Fruit fly (Drosophila melanogaster) whole organism, wandering third instar larva: ENCODE data around the gene Dscam3.

Experiments used
- Abd-B ChIP-seq: fragments of >200 bp; optimal IDR thresholded peaks from 2 replicates; lab custom pipeline; 2017; ENCODE audit warnings: missing biosample characterization, missing genetic modification characterization
- CG32264 ChIP-seq: fragments of 200-800 bp; sonication (Bioruptor generic); optimal IDR thresholded peaks from 2 replicates; lab custom pipeline; 2016; ENCODE audit warnings: missing biosample characterization, missing genetic modification characterization
- CG9705 ChIP-seq: fragments of 200-800 bp; sonication (Bioruptor generic); optimal IDR thresholded peaks from 2 replicates; lab custom pipeline; 2018; ENCODE audit warnings: missing biosample characterization, mild to moderate bottlenecking, missing genetic modification characterization
- CrebA ChIP-seq: fragments of 200-800 bp; sonication (Bioruptor generic); optimal IDR thresholded peaks from 2 replicates; lab custom pipeline; 2016; ENCODE audit warnings: missing biosample characterization, mild to moderate bottlenecking, missing genetic modification characterization, borderline replicate concordance
- Dfd ChIP-seq: fragments of >200 bp; optimal IDR thresholded peaks from 2 replicates; lab custom pipeline; 2017; ENCODE audit warnings: missing biosample characterization, missing genetic modification characterization
- Dif ChIP-seq: fragments of 200-275, 200-300 bp; sonication (Bioruptor generic); optimal IDR thresholded peaks from 2 replicates; lab custom pipeline; 2018; ENCODE audit warnings: missing biosample characterization, missing genetic modification characterization; ENCODE audit not compliant: partially characterized antibody
- GATAd ChIP-seq: sonication (Bioruptor generic); optimal IDR thresholded peaks from 2 replicates; lab custom pipeline; 2016; ENCODE audit warnings: missing biosample characterization, missing genetic modification characterization
- HLH106 ChIP-seq: fragments of 200-800 bp; optimal IDR thresholded peaks from 3 replicates; lab custom pipeline; 2019; ENCODE audit warnings: missing biosample characterization, mild to moderate bottlenecking, missing genetic modification characterization, moderate library complexity
- Hnf4 ChIP-seq: fragments of 200-800 bp; sonication (Bioruptor generic); optimal IDR thresholded peaks from 2 replicates; lab custom pipeline; 2016; ENCODE audit warnings: missing biosample characterization, mild to moderate bottlenecking, missing genetic modification characterization
- Hr83 ChIP-seq: fragments of 200-300 bp; sonication (Bioruptor generic); optimal IDR thresholded peaks from 2 replicates; lab custom pipeline; 2016; ENCODE audit warnings: missing biosample characterization, mild to moderate bottlenecking, missing genetic modification characterization, moderate library complexity; ENCODE audit not compliant: poor library complexity, severe bottlenecking
- Jra ChIP-seq: sonication (Bioruptor generic); optimal IDR thresholded peaks from 2 replicates; lab custom pipeline; 2016; ENCODE audit warnings: missing biosample characterization, missing genetic modification characterization
- Mio ChIP-seq: sonication (Bioruptor generic); optimal IDR thresholded peaks from 2 replicates; lab custom pipeline; 2016; ENCODE audit warnings: missing biosample characterization, missing genetic modification characterization
- Myc ChIP-seq: fragments of >200 bp; optimal IDR thresholded peaks from 2 replicates; lab custom pipeline; 2017
- N ChIP-seq: fragments of >200 bp; optimal IDR thresholded peaks from 2 replicates; lab custom pipeline; 2018; ENCODE audit warnings: missing biosample characterization, missing external identifiers, missing genetic modification characterization
- OdsH ChIP-seq: fragments of 200-800 bp; sonication (Bioruptor generic); optimal IDR thresholded peaks from 2 replicates; lab custom pipeline; 2016; ENCODE audit warnings: missing biosample characterization, mild to moderate bottlenecking, missing genetic modification characterization
- Rel ChIP-seq, 2 experiments: fragments of 200-800 bp; sonication (Bioruptor generic) in 1 of 2; optimal IDR thresholded peaks; 2 replicates in 1 of 2; 3 replicates in 1 of 2; lab custom pipeline; 2016 to 2019; ENCODE audit warnings: mild to moderate bottlenecking in 2 of 2, missing biosample characterization in 2 of 2, missing genetic modification characterization in 2 of 2, moderate library complexity in 1 of 2
- Vsx2 ChIP-seq: fragments of 200-300, 225-300 bp; sonication (Bioruptor generic); optimal IDR thresholded peaks from 2 replicates; lab custom pipeline; 2018; ENCODE audit warnings: missing biosample characterization, missing genetic modification characterization; ENCODE audit not compliant: partially characterized antibody
- br ChIP-seq: fragments of 200-800 bp; sonication (Bioruptor generic); optimal IDR thresholded peaks from 2 replicates; lab custom pipeline; 2016; ENCODE audit warnings: missing biosample characterization, missing genetic modification characterization
- brk ChIP-seq: fragments of 200-800 bp; sonication (Bioruptor generic); optimal IDR thresholded peaks from 2 replicates; lab custom pipeline; 2016; ENCODE audit warnings: missing biosample characterization, mild to moderate bottlenecking, missing genetic modification characterization
- dsf ChIP-seq: sonication (Bioruptor generic); optimal IDR thresholded peaks from 2 replicates; lab custom pipeline; 2016; ENCODE audit warnings: missing biosample characterization, missing genetic modification characterization, borderline replicate concordance
- ey ChIP-seq: fragments of 200-800 bp; sonication (Bioruptor generic); optimal IDR thresholded peaks from 2 replicates; lab custom pipeline; 2016; ENCODE audit warnings: missing biosample characterization, missing genetic modification characterization
- foxo ChIP-seq, 2 experiments: fragments of 200-800 bp; sonication (Bioruptor generic); optimal IDR thresholded peaks; 2 replicates in 1 of 2; 3 replicates in 1 of 2; lab custom pipeline; 2016 to 2017; ENCODE audit warnings: missing biosample characterization in 2 of 2, missing genetic modification characterization in 2 of 2
- fru ChIP-seq: fragments of 200-800 bp; sonication (Bioruptor generic); optimal IDR thresholded peaks from 3 replicates; lab custom pipeline; 2016; ENCODE audit warnings: missing biosample characterization, mild to moderate bottlenecking, missing genetic modification characterization
- jim ChIP-seq: fragments of 175-275, 200-325 bp; sonication (Bioruptor generic); optimal IDR thresholded peaks from 2 replicates; lab custom pipeline; 2016; ENCODE audit warnings: missing biosample characterization, mild to moderate bottlenecking, missing genetic modification characterization
- lola ChIP-seq: fragments of >200 bp; optimal IDR thresholded peaks from 2 replicates; lab custom pipeline; 2017; ENCODE audit warnings: missing biosample characterization, missing genetic modification characterization
- pan ChIP-seq: fragments of >200 bp; optimal IDR thresholded peaks from 2 replicates; lab custom pipeline; 2017
- psq ChIP-seq: fragments of 200-800 bp; sonication (Bioruptor generic); optimal IDR thresholded peaks from 3 replicates; lab custom pipeline; 2017; ENCODE audit warnings: missing biosample characterization, mild to moderate bottlenecking, missing genetic modification characterization, moderate library complexity
- rgr ChIP-seq: fragments of 200-800 bp; sonication (Bioruptor generic); optimal IDR thresholded peaks from 3 replicates; lab custom pipeline; 2016; ENCODE audit warnings: missing biosample characterization, mild to moderate bottlenecking, missing genetic modification characterization
- sage ChIP-seq: fragments of 200-800 bp; sonication (Bioruptor generic); optimal IDR thresholded peaks from 2 replicates; lab custom pipeline; 2016; ENCODE audit warnings: missing biosample characterization, mild to moderate bottlenecking, missing genetic modification characterization
- sv ChIP-seq: fragments of 200-800 bp; sonication (Bioruptor generic); optimal IDR thresholded peaks from 3 replicates; lab custom pipeline; 2016; ENCODE audit warnings: missing biosample characterization, missing genetic modification characterization
- woc ChIP-seq: sonication (Bioruptor generic); optimal IDR thresholded peaks from 2 replicates; lab custom pipeline; 2016; ENCODE audit warnings: missing biosample characterization, mild to moderate bottlenecking, missing genetic modification characterization

The Dscam3 gene

DNA sequence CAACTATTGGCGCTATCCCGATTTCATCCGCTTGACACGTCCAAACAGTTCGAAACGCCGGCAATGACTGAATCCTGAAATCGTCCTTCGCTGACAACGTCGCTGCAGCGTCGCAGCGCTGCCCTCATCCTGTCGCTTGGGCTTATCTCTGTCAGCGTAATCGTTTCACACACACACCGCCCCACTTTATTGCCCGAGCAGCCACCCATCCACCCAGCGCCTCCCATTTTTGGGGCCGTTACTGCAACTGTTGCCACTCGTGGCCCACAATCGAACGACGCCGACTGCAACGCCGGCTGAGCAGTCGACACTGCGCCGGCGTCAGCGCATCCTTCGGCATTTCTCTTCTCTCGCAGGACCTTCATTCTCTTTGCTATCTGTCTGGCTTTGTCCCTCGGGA, at the start of gene Dscam3:
Gene Dscam3 (minus strand): TSS at position 69 of the 400 bp plus-strand sequence.
- TF ChIP-seq br (no peak), CG9705 (no peak), sage (no peak), Hnf4 (GFP tag; lab: Kevin White, UChicago) (no peak), psq (GFP tag; lab: Kevin White, UChicago) (no peak)

DNA sequence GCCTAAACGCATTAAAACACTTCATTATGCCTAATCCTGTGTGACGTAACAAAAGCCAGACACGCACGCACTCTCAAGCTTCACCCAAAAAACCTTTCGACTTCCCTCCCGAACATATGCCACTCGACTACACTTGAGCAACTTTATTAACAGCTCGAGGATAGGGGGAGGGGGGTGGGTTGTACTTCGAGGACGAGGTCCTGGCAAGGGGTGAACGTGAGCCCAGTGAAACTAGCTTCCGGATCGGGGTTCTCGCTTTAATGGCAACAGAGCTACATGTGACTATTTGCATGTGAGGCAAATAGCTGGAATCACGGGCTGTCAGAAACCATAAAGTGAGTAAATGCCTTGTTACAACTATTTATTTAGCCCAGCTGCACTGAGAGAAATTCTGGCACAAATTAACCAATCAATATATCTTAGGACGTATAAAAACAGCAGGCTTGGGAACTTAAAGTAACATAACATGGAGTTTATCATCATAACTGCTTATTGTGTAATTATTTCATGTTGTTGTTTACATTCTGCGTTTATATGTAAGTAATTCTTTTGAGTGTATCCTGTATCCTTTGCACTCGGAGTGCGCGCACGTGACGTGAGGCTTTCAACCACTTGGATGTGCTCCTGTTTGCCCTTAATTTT, 45.5 kb upstream of the Dscam3 start:
- TF ChIP-seq CG9705 (no peak), foxo (GFP tag; optimal IDR thresholded peaks at IDR 0.05; lab: Kevin White, UChicago) (no peak), jim (GFP tag; lab: Kevin White, UChicago) (no peak), Vsx2 (GFP tag; lab: Kevin White, UChicago) (no peak), sv (peak; percentile 24)

dm6 chr3R:17549985-17550384, 44.5 kb upstream of the Dscam3 start:
- TF ChIP-seq br (no peak), GATAd (no peak), OdsH (GFP tag; lab: Kevin White, UChicago) (no peak), Mio (GFP tag; lab: Kevin White, UChicago) (no peak), CrebA (GFP tag; lab: Kevin White, UChicago) (no peak), Vsx2 (GFP tag; lab: Kevin White, UChicago) (no peak), brk (GFP tag; lab: Kevin White, UChicago) (no peak), psq (GFP tag; lab: Kevin White, UChicago) (no peak), Dfd (GFP tag; lab: Kevin White, UChicago) (no peak), rgr (GFP tag; lab: Kevin White, UChicago) (no peak), Myc (lab: Kevin White, UChicago) (no peak), foxo (GFP tag; optimal IDR thresholded peaks at IDR 0.05; lab: Kevin White, UChicago) (no peak), Dif (GFP tag; lab: Kevin White, UChicago) (no peak), CG32264 (GFP tag; lab: Kevin White, UChicago) (no peak), sage (no peak), lola (GFP tag; lab: Kevin White, UChicago) (no peak)
- TF ChIP-seq, all 38 proteins: peak for 0

- no peak for TF ChIP-seq rgr (GFP tag; lab: Kevin White, UChicago)
- TF ChIP-seq sage, result no peak
- no peak for TF ChIP-seq brk (GFP tag; lab: Kevin White, UChicago)
- TF ChIP-seq CG9705, result no peak
- no peak for TF ChIP-seq woc (GFP tag; lab: Kevin White, UChicago)
- no peak for TF ChIP-seq N (GFP tag; lab: Kevin White, UChicago)
- no peak for TF ChIP-seq psq (GFP tag; lab: Kevin White, UChicago)
- no peak for TF ChIP-seq fru
Measured at dm6 chr3R:17546115-17546705, 40.7 kb upstream of the Dscam3 start, which contains the start of gene Prx3. Prx3 (minus strand) TSS chr3R:17546531.

DNA sequence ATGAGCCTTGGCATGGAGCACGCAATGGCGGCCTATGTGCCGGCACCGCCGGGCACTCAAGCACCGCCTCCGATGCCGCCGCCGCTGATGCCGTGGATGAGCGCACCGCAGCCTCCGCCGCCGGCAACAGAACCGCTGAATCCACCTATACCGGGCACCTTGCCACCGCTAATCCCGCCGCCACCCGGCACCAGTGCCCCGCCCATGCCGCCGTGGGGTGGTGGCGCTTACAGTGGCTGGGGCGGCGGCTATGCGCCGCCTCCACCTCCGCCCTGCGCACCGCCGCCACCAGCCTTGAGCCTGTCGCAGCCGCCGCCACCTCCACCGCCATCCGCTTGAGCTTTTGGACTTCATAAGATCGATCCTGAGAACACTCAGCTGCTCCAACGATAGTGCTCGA, 39.1 kb upstream of the Dscam3 start:
- TF ChIP-seq Vsx2 (GFP tag; lab: Kevin White, UChicago), result no peak
- TF ChIP-seq N (GFP tag; lab: Kevin White, UChicago), result no peak
- no peak for TF ChIP-seq Hnf4 (GFP tag; lab: Kevin White, UChicago)
- TF ChIP-seq Dfd (GFP tag; lab: Kevin White, UChicago), result peak; percentile 94
- no peak for TF ChIP-seq Jra (GFP tag; lab: Kevin White, UChicago)
- TF ChIP-seq Rel (GFP tag; optimal IDR thresholded peaks at IDR 0.05; lab: Kevin White, UChicago), result no peak
- TF ChIP-seq Rel (tag; optimal IDR thresholded peaks at IDR 0.05; lab: Kevin White, UChicago), result no peak
- no peak for TF ChIP-seq sv

DNA sequence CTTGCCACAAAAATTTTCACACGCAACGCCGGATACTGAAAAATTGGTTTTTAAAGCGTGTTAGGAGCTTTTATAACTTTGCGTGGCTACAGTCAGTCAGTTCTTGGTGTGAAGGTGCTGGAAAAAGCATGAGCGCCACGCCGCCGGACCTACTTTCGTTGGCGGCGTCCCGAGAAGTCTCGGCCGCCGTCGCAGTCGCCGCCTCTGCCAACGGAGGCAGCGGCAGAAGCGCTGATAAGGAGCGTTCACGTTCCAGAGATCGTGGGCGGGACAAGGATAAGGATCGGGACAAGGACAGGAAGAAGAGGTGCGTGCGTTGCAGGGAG, 35.0 kb upstream of the Dscam3 start:
- TF ChIP-seq CG9705 (no peak), Mio (GFP tag; lab: Kevin White, UChicago) (no peak), pan (lab: Kevin White, UChicago) (no peak), Abd-B (GFP tag; lab: Kevin White, UChicago) (no peak), fru (no peak), HLH106 (tag; lab: Kevin White, UChicago) (no peak), lola (GFP tag; lab: Kevin White, UChicago) (no peak), rgr (GFP tag; lab: Kevin White, UChicago) (no peak), brk (GFP tag; lab: Kevin White, UChicago) (no peak), Hr83 (GFP tag; lab: Kevin White, UChicago) (no peak), N (GFP tag; lab: Kevin White, UChicago) (no peak), sage (no peak), Dif (GFP tag; lab: Kevin White, UChicago) (no peak), Jra (GFP tag; lab: Kevin White, UChicago) (no peak), ey (GFP tag; lab: Kevin White, UChicago) (no peak), dsf (GFP tag; lab: Kevin White, UChicago) (no peak), jim (GFP tag; lab: Kevin White, UChicago) (no peak)
- TF ChIP-seq, all 38 proteins: peak for 0
